Worm (Caenorhabditis elegans): Measurements from ENCODE around the gene itm-2.

itm-2 gene

DNA sequence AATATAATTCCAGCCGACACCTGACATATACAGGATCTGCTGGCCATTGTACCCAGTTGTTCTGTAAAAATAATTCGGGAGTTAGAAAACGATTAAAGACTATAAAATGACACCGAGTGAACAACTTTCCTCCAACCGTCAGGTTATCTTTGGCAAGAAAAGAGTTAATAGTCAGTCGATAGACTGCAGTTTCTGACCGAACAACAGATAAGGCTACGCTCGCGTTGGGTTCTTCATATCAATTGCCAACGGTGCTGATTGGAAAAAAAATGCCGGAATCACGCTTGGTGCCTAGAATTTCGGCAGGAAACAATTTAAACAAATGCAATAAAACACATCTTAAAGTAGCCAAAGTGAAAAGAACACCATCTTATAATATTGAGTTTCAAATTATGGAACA, 44.4 kb upstream of the itm-2 start, which contains the start of gene scav-1 (continued):
- TF ChIP-seq mdl-1 (tag; optimal IDR thresholded peaks at IDR 0.05) (no peak), unc-62 (GFP tag; optimal IDR thresholded peaks at IDR 0.05 in 1 of 2) (no peak), unc-62 (tag; optimal IDR thresholded peaks at IDR 0.05) (no peak), nhr-76 (tag; optimal IDR thresholded peaks at IDR 0.05) (no peak), nhr-28 (tag; optimal IDR thresholded peaks at IDR 0.05) (peak; percentile 89), dve-1 (tag; optimal IDR thresholded peaks at IDR 0.05; ENCODE audit: insufficient read depth) (peak; percentile 32), mes-2 (tag; optimal IDR thresholded peaks at IDR 0.05; ENCODE audit: poor library complexity, severe bottlenecking) (peak; percentile 13), ceh-62 (tag; optimal IDR thresholded peaks at IDR 0.05) (no peak), lin-29 (GFP tag; IDR thresholded peaks at IDR 0.05) (no peak), pqm-1 (tag; optimal IDR thresholded peaks at IDR 0.05) (peak; percentile 97), daf-12 (tag; optimal IDR thresholded peaks at IDR 0.05) (no peak)

DNA sequence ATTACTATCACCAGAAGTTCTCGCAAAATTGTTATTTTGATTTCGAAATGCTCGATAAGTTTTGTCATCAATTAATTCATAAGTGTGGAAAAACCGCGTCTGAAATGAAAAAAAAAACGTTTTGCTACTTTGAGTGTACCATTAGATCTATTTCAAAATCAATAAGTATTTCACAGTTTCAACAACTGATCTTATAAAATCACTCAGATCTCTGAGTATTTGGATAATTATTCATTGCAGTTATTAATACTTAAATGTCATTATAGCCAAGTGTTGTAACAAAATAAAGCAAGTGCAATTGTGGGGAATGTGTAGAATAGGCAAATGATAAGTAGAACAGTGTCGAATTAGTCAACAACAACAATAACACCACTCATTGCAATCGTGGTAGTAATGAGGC, 38.6 kb upstream of the itm-2 start, which contains the start of gene C03F11.4:
Gene C03F11.4, minus strand, starts transcription at position 101 of the 400 bp plus-strand sequence.
- TF ChIP-seq lsy-2 (tag; optimal IDR thresholded peaks at IDR 0.05): no peak
- TF ChIP-seq fkh-10 (GFP tag; optimal IDR thresholded peaks at IDR 0.05): no peak
- no peak for TF ChIP-seq F10B5.3 (tag; optimal IDR thresholded peaks at IDR 0.05)
- TF ChIP-seq mxl-2 (GFP tag; conservative IDR thresholded peaks at IDR 0.05): no peak
- no peak for TF ChIP-seq zip-11 (GFP tag; IDR thresholded peaks at IDR 0.05)
- no peak for TF ChIP-seq cey-2 (tag; optimal IDR thresholded peaks at IDR 0.05; ENCODE audit: borderline replicate concordance, insufficient read depth)
- no peak for TF ChIP-seq T26A8.4 (GFP tag; IDR thresholded peaks at IDR 0.05)
- no peak for TF ChIP-seq ceh-82 (tag; optimal IDR thresholded peaks at IDR 0.05)
- no peak for TF ChIP-seq ztf-7 (tag; optimal IDR thresholded peaks at IDR 0.05)
- no peak for TF ChIP-seq spr-3 (GFP tag; optimal IDR thresholded peaks at IDR 0.05)
- TF ChIP-seq lir-3 (tag; optimal IDR thresholded peaks at IDR 0.05): no peak
- TF ChIP-seq duxl-1 (tag; optimal IDR thresholded peaks at IDR 0.05; ENCODE audit: poor library complexity): no peak
- TF ChIP-seq nhr-11 (tag; optimal IDR thresholded peaks at IDR 0.05): no peak
- TF ChIP-seq ceh-32 (tag; optimal IDR thresholded peaks at IDR 0.05; ENCODE audit: poor library complexity): no peak
- TF ChIP-seq nhr-41 (GFP tag; IDR thresholded peaks at IDR 0.05): no peak
- TF ChIP-seq fos-1 (tag; optimal IDR thresholded peaks at IDR 0.05): no peak

- TF ChIP-seq unc-130 (GFP tag; optimal IDR thresholded peaks at IDR 0.05) (peak; percentile 14), ceh-32 (tag; optimal IDR thresholded peaks at IDR 0.05; ENCODE audit: poor library complexity) (no peak), ces-1 (GFP tag; optimal IDR thresholded peaks at IDR 0.05) (no peak), daf-16 (GFP tag; optimal IDR thresholded peaks at IDR 0.05) (peak in 1 of 2 experiments; percentile 50), daf-16 (tag; optimal IDR thresholded peaks at IDR 0.05) (peak; percentile 25), nhr-11 (tag; optimal IDR thresholded peaks at IDR 0.05) (no peak), daf-19 (GFP tag; conservative IDR thresholded peaks at IDR 0.05) (no peak), mes-2 (tag; optimal IDR thresholded peaks at IDR 0.05; ENCODE audit: poor library complexity, severe bottlenecking) (peak; percentile 63), nhr-6 (tag; optimal IDR thresholded peaks at IDR 0.05) (no peak), Y5F2A.4 (GFP tag; optimal IDR thresholded peaks at IDR 0.05) (peak; percentile 9), ceh-44 (GFP tag; IDR thresholded peaks at IDR 0.05) (peak; percentile 68), lin-15B (tag; optimal IDR thresholded peaks at IDR 0.05) (no peak), aha-1 (tag) (no peak), ztf-11 (tag; optimal IDR thresholded peaks at IDR 0.05) (no peak), cey-2 (tag; optimal IDR thresholded peaks at IDR 0.05; ENCODE audit: borderline replicate concordance, insufficient read depth) (no peak), aly-2 (tag; optimal IDR thresholded peaks at IDR 0.05) (no peak), zag-1 (tag; optimal IDR thresholded peaks at IDR 0.05) (no peak), mxl-2 (GFP tag; conservative IDR thresholded peaks at IDR 0.05) (no peak), Y48G9A.11 (GFP tag; IDR thresholded peaks at IDR 0.05) (peak; percentile 33; the same call in 1 of the 2 replicates), nhr-41 (GFP tag; IDR thresholded peaks at IDR 0.05) (peak; percentile 67; the same call in 1 of the 2 replicates), Y105C5A.15 (GFP tag; IDR thresholded peaks at IDR 0.05) (no peak; the same call in 1 of the 2 replicates), ceh-20 (GFP tag; IDR thresholded peaks at IDR 0.05) (0 out of 2 replicates have a peak, but pooled peaks have one; percentile 22), ceh-82 (tag; optimal IDR thresholded peaks at IDR 0.05) (no peak), dve-1 (tag; optimal IDR thresholded peaks at IDR 0.05; ENCODE audit: insufficient read depth) (no peak), daf-12 (tag; optimal IDR thresholded peaks at IDR 0.05) (no peak), lin-39 (tag; optimal IDR thresholded peaks at IDR 0.05) (no peak), D1046.2 (GFP tag; IDR thresholded peaks at IDR 0.05) (peak; percentile 59; the same call in 1 of the 2 replicates), madf-9 (GFP tag; conservative IDR thresholded peaks at IDR 0.05) (0 out of 2 replicates have a peak, but pooled peaks have one; percentile 22), set-16 (GFP tag; IDR thresholded peaks at IDR 0.05) (no peak), F37D6.2 (tag; optimal IDR thresholded peaks at IDR 0.05) (no peak)
Observed at ce11 chrX:5407271-5407670, 37.7 kb upstream of the itm-2 start.

All from whole organism, L4 larva.